Fruit fly (Drosophila melanogaster) whole organism, embryonic: ENCODE measurements around the gene CanB.
A peak's percentile ranks its signal among the peaks of the same experiment; 100 is the strongest.

Experiments
- ATbp ChIP-seq: fragments of 200-800 bp; sonication (Bioruptor generic); optimal IDR thresholded peaks from 2 replicates; lab custom pipeline; 2017; ENCODE audit warnings: missing biosample characterization, mild to moderate bottlenecking, missing genetic modification characterization, missing genetic modification reagents
- Atf-2 ChIP-seq: fragments of 200-800 bp; sonication (Bioruptor generic); optimal IDR thresholded peaks from 2 replicates; lab custom pipeline; 2016; ENCODE audit warnings: missing biosample characterization, missing genetic modification characterization
- Bgb ChIP-seq: fragments of 200-800 bp; sonication (Bioruptor generic); IDR thresholded peaks from 2 replicates; pipeline ENCODE4 v1.3.6; 2022; ENCODE audit warnings: missing biosample characterization, missing genetic modification characterization; ENCODE audit not compliant: partially characterized antibody
- CG11723 ChIP-seq: fragments of 200-800 bp; sonication (Bioruptor generic); optimal IDR thresholded peaks from 2 replicates; lab custom pipeline; 2017; ENCODE audit warnings: missing biosample characterization, mild to moderate bottlenecking, missing genetic modification characterization
- CG12071 ChIP-seq: fragments of 200-800 bp; sonication (Bioruptor generic); optimal IDR thresholded peaks from 3 replicates; lab custom pipeline; 2018; ENCODE audit warnings: missing biosample characterization, mild to moderate bottlenecking, missing genetic modification characterization
- CG14710 ChIP-seq: fragments of 200-800 bp; sonication (Bioruptor generic); optimal IDR thresholded peaks from 3 replicates; lab custom pipeline; 2019; ENCODE audit warnings: missing biosample characterization, mild to moderate bottlenecking, missing genetic modification characterization, moderate library complexity
- CG15514 ChIP-seq: fragments of 200-800 bp; sonication (Bioruptor generic); optimal IDR thresholded peaks from 3 replicates; lab custom pipeline; 2017; ENCODE audit warnings: missing biosample characterization, missing genetic modification characterization, mild to moderate bottlenecking, moderate library complexity, missing genetic modification reagents
- CG17186 ChIP-seq: fragments of 200-800 bp; sonication (Bioruptor generic); optimal IDR thresholded peaks from 3 replicates; lab custom pipeline; 2017; ENCODE audit warnings: missing biosample characterization, missing genetic modification reagents, missing genetic modification characterization
- CG17612 ChIP-seq: fragments of 200-800 bp; sonication (Bioruptor generic); IDR thresholded peaks from 2 replicates; pipeline ENCODE4 v1.3.6; 2022; ENCODE audit warnings: missing biosample characterization, missing genetic modification characterization
- CG17829 ChIP-seq: fragments of 200-800 bp; optimal IDR thresholded peaks from 2 replicates; lab custom pipeline; 2019; ENCODE audit warnings: missing biosample characterization, mild to moderate bottlenecking, missing genetic modification characterization, moderate library complexity
- CG18619 ChIP-seq: fragments of 200-800 bp; sonication (Bioruptor generic); optimal IDR thresholded peaks from 3 replicates; lab custom pipeline; 2017; ENCODE audit warnings: missing biosample characterization, mild to moderate bottlenecking, missing genetic modification characterization
- CG3163 ChIP-seq: fragments of 200-800 bp; sonication (Bioruptor generic); optimal IDR thresholded peaks from 3 replicates; lab custom pipeline; 2016; ENCODE audit warnings: missing biosample characterization, missing genetic modification characterization
- CG34224 ChIP-seq: fragments of 200-800 bp; sonication (Bioruptor generic); IDR thresholded peaks from 3 replicates; pipeline ENCODE4 v1.3.6; 2022; ENCODE audit warnings: missing biosample characterization, missing genetic modification characterization; ENCODE audit not compliant: partially characterized antibody
- CG34422 ChIP-seq: fragments of 200-800 bp; sonication (Bioruptor generic); IDR thresholded peaks from 3 replicates; pipeline ENCODE4 v1.3.6; 2022; ENCODE audit warnings: missing biosample characterization, missing genetic modification characterization
- CG6254 ChIP-seq: fragments of 200-800 bp; sonication (Bioruptor generic); optimal IDR thresholded peaks from 3 replicates; lab custom pipeline; 2017; ENCODE audit warnings: mild to moderate bottlenecking, missing biosample characterization, missing genetic modification reagents, missing genetic modification characterization
- CG6654 ChIP-seq: fragments of 200-800 bp; sonication (Bioruptor generic); optimal IDR thresholded peaks from 2 replicates; lab custom pipeline; 2017; ENCODE audit warnings: missing biosample characterization, mild to moderate bottlenecking, missing genetic modification characterization
- CG6813 ChIP-seq: fragments of 200-800 bp; sonication (Bioruptor generic); optimal IDR thresholded peaks from 2 replicates; lab custom pipeline; 2017; ENCODE audit warnings: missing biosample characterization, missing genetic modification characterization, mild to moderate bottlenecking, moderate library complexity, missing genetic modification reagents
- CG9727 ChIP-seq: fragments of 200-800 bp; sonication (Bioruptor generic); optimal IDR thresholded peaks from 3 replicates; lab custom pipeline; 2017; ENCODE audit warnings: missing biosample characterization, mild to moderate bottlenecking, missing genetic modification characterization
- E2f1 ChIP-seq: fragments of 200-800 bp; sonication (Bioruptor generic); IDR thresholded peaks from 2 replicates; pipeline ENCODE4 v1.3.6; 2022; ENCODE audit warnings: missing biosample characterization, missing genetic modification characterization
- E2f2 ChIP-seq: fragments of 200-800 bp; sonication (Bioruptor generic); IDR thresholded peaks from 2 replicates; pipeline ENCODE4 v1.3.6; 2022; ENCODE audit warnings: missing biosample characterization, missing genetic modification characterization
- Ets97D ChIP-seq: fragments of 200-800 bp; sonication (Bioruptor generic); optimal IDR thresholded peaks from 3 replicates; lab custom pipeline; 2016; ENCODE audit warnings: missing biosample characterization, missing genetic modification characterization
- Hsf ChIP-seq: fragments of 200-800 bp; sonication (Bioruptor generic); optimal IDR thresholded peaks from 3 replicates; lab custom pipeline; 2016; ENCODE audit warnings: missing biosample characterization, missing genetic modification characterization
- MTF-1 ChIP-seq: fragments of 200-800 bp; sonication (Bioruptor generic); optimal IDR thresholded peaks from 2 replicates; lab custom pipeline; 2018; ENCODE audit warnings: missing biosample characterization, mild to moderate bottlenecking, missing genetic modification characterization, borderline replicate concordance
- Mrtf ChIP-seq: fragments of 200-800 bp; sonication (Bioruptor generic); IDR thresholded peaks from 3 replicates; pipeline ENCODE4 v1.3.6; 2022; ENCODE audit warnings: missing biosample characterization, missing genetic modification characterization
- NC2α ChIP-seq: fragments of 200-800 bp; sonication (Bioruptor generic); optimal IDR thresholded peaks from 2 replicates; lab custom pipeline; 2016; ENCODE audit warnings: missing biosample characterization, missing genetic modification characterization
- Neu2 ChIP-seq: fragments of 200-800 bp; sonication (Bioruptor generic); optimal IDR thresholded peaks from 3 replicates; lab custom pipeline; 2016; ENCODE audit warnings: missing biosample characterization, missing genetic modification characterization, borderline replicate concordance
- NfI ChIP-seq: fragments of 200-800 bp; sonication (Bioruptor generic); optimal IDR thresholded peaks from 3 replicates; lab custom pipeline; 2018; ENCODE audit warnings: missing biosample characterization, mild to moderate bottlenecking, missing genetic modification characterization, moderate library complexity
- Side ChIP-seq: fragments of 200-800 bp; sonication (Bioruptor generic); optimal IDR thresholded peaks from 2 replicates; lab custom pipeline; 2016; ENCODE audit warnings: missing biosample characterization, missing genetic modification characterization
- YL-1 ChIP-seq: fragments of 200-800 bp; sonication (Bioruptor generic); optimal IDR thresholded peaks from 3 replicates; lab custom pipeline; 2017; ENCODE audit warnings: missing biosample characterization, mild to moderate bottlenecking, missing genetic modification characterization
- amos ChIP-seq: fragments of 200-800 bp; sonication (Bioruptor generic); IDR thresholded peaks from 2 replicates; pipeline ENCODE4 v1.3.6; 2022; ENCODE audit warnings: missing biosample characterization, missing genetic modification characterization; ENCODE audit not compliant: partially characterized antibody
- ato ChIP-seq: fragments of 200-800 bp; sonication (Bioruptor generic); IDR thresholded peaks from 2 replicates; pipeline ENCODE4 v1.3.6; 2022; ENCODE audit warnings: missing biosample characterization, missing genetic modification characterization; ENCODE audit not compliant: partially characterized antibody
- chinmo ChIP-seq: fragments of 200-800 bp; sonication (Bioruptor generic); IDR thresholded peaks from 4 replicates; pipeline ENCODE4 v1.3.6; 2022; ENCODE audit warnings: missing biosample characterization, missing genetic modification characterization; ENCODE audit not compliant: partially characterized antibody
- dm ChIP-seq: fragments of 200-800 bp; sonication (Bioruptor generic); optimal IDR thresholded peaks from 3 replicates; lab custom pipeline; 2016; ENCODE audit warnings: missing biosample characterization, missing genetic modification characterization
- emc ChIP-seq: fragments of 200-800 bp; sonication (Bioruptor generic); optimal IDR thresholded peaks from 2 replicates; lab custom pipeline; 2016; ENCODE audit warnings: missing biosample characterization, missing genetic modification characterization
- ems ChIP-seq: fragments of 200-800 bp; sonication (Bioruptor generic); optimal IDR thresholded peaks from 3 replicates; lab custom pipeline; 2016; ENCODE audit warnings: missing biosample characterization, missing genetic modification characterization
- exex ChIP-seq: fragments of 200-800 bp; sonication (Bioruptor generic); optimal IDR thresholded peaks from 4 replicates; lab custom pipeline; 2018; ENCODE audit warnings: missing biosample characterization, mild to moderate bottlenecking, missing genetic modification characterization, moderate library complexity
- hbn ChIP-seq: fragments of 200-800 bp; sonication (Bioruptor generic); IDR thresholded peaks from 2 replicates; pipeline ENCODE4 v1.3.6; 2022; ENCODE audit warnings: missing biosample characterization, missing genetic modification characterization; ENCODE audit not compliant: partially characterized antibody
- hth ChIP-seq: fragments of >200 bp; optimal IDR thresholded peaks from 2 replicates; lab custom pipeline; 2017; ENCODE audit warnings: inconsistent platforms
- jumu ChIP-seq: fragments of 200-800 bp; sonication (Bioruptor generic); optimal IDR thresholded peaks from 3 replicates; lab custom pipeline; 2016; ENCODE audit warnings: missing biosample characterization, missing genetic modification characterization
- kah ChIP-seq: fragments of 200-800 bp; sonication (Bioruptor generic); optimal IDR thresholded peaks from 2 replicates; lab custom pipeline; 2018; ENCODE audit warnings: missing biosample characterization, mild to moderate bottlenecking, missing genetic modification characterization
- lola ChIP-seq, 3 experiments: fragments of >200 bp in 2 of 3; fragments of 200-800 bp in 1 of 3; sonication (Bioruptor generic) in 1 of 3; optimal IDR thresholded peaks; 2 replicates each; lab custom pipeline; 2017 to 2019; ENCODE audit warnings: missing biosample characterization in 3 of 3, missing genetic modification characterization in 3 of 3, mild to moderate bottlenecking in 1 of 3, moderate library complexity in 1 of 3
- mam ChIP-seq: fragments of 200-800 bp; sonication (Bioruptor generic); optimal IDR thresholded peaks from 3 replicates; lab custom pipeline; 2016; ENCODE audit warnings: missing biosample characterization, missing genetic modification characterization
- pfk ChIP-seq: fragments of 200-800 bp; sonication (Bioruptor generic); optimal IDR thresholded peaks from 2 replicates; lab custom pipeline; 2018; ENCODE audit warnings: missing biosample characterization, mild to moderate bottlenecking, missing genetic modification characterization, moderate library complexity
- pho ChIP-seq: fragments of 200-800 bp; sonication (Bioruptor generic); optimal IDR thresholded peaks from 2 replicates; lab custom pipeline; 2016; ENCODE audit warnings: missing biosample characterization, missing genetic modification characterization
- pnt ChIP-seq: fragments of 200-800 bp; sonication (Bioruptor generic); optimal IDR thresholded peaks from 3 replicates; lab custom pipeline; 2016; ENCODE audit warnings: missing biosample characterization, missing genetic modification characterization
- row ChIP-seq: fragments of 200-800 bp; sonication (Bioruptor generic); IDR thresholded peaks from 3 replicates; pipeline ENCODE4 v1.3.6; 2022; ENCODE audit warnings: missing biosample characterization, missing genetic modification characterization
- sna ChIP-seq: fragments of 200-800 bp; sonication (Bioruptor generic); IDR thresholded peaks from 2 replicates; pipeline ENCODE4 v1.3.6; 2022; ENCODE audit warnings: missing biosample characterization, missing genetic modification characterization; ENCODE audit not compliant: partially characterized antibody
- toy ChIP-seq: fragments of 200-800 bp; sonication (Bioruptor generic); IDR thresholded peaks from 2 replicates; pipeline ENCODE4 v1.3.6; 2022; ENCODE audit warnings: missing biosample characterization, missing genetic modification characterization
- wdn ChIP-seq: fragments of 200-800 bp; sonication (Bioruptor generic); IDR thresholded peaks from 2 replicates; pipeline ENCODE4 v1.3.6; 2022; ENCODE audit warnings: missing biosample characterization, missing genetic modification characterization

Gene CanB

dm6 chrX:5311838-5312339 lies 20.4 kb upstream of the CanB start, which contains the start of the genes TrxT and dhd (continued):
- TF ChIP-seq CG17612 (GFP tag; lab: Robert Waterston, UW) (no peak), CG14710 (tag; lab: Kevin White, UChicago) (peak; percentile 34), ATbp (GFP tag; lab: Kevin White, UChicago) (no peak), CG15514 (GFP tag; lab: Kevin White, UChicago) (peak; percentile 62), Mrtf (GFP tag; lab: Robert Waterston, UW) (no peak), CG17829 (tag; lab: Kevin White, UChicago) (no peak), CG6654 (GFP tag; lab: Kevin White, UChicago) (no peak), CG11723 (no peak), YL-1 (peak; percentile 34), Atf-2 (GFP tag; lab: Kevin White, UChicago) (no peak), CG6813 (peak; percentile 41), hth (lab: Kevin White, UChicago) (no peak), CG3163 (GFP tag; lab: Kevin White, UChicago) (no peak), pfk (GFP tag; lab: Kevin White, UChicago) (no peak), Hsf (GFP tag; lab: Kevin White, UChicago) (no peak), pnt (no peak), CG34422 (peak; percentile 45; the same call in 1 of the 3 replicates), CG12071 (GFP tag; lab: Kevin White, UChicago) (no peak), mam (GFP tag; lab: Kevin White, UChicago) (peak; percentile 22), Bgb (GFP tag; lab: Robert Waterston, UW) (peak; percentile 68), CG6254 (GFP tag; lab: Kevin White, UChicago) (peak; percentile 34), dm (peak; percentile 89), exex (tag; lab: Kevin White, UChicago) (no peak), CG34224 (GFP tag; lab: Robert Waterston, UW) (peak; percentile 58; the same call in 1 of the 3 replicates), row (GFP tag; lab: Robert Waterston, UW) (peak; percentile 29; the same call in 1 of the 3 replicates), E2f1 (GFP tag; lab: Robert Waterston, UW) (peak; percentile 69), Ets97D (GFP tag; lab: Kevin White, UChicago) (peak; percentile 96), MTF-1 (peak; percentile 33), CG18619 (no peak), toy (GFP tag; lab: Robert Waterston, UW) (no peak), CG9727 (GFP tag; lab: Kevin White, UChicago) (peak; percentile 21), Side (GFP tag; lab: Kevin White, UChicago) (no peak), Neu2 (no peak), E2f2 (GFP tag; lab: Robert Waterston, UW) (peak; percentile 89), emc (GFP tag; lab: Kevin White, UChicago) (no peak), chinmo (GFP tag; lab: Robert Waterston, UW) (0 out of 4 replicates have a peak, but pooled peaks have one; percentile 62), CG17186 (GFP tag; lab: Kevin White, UChicago) (peak; percentile 10), hbn (peak; percentile 46; the same call in 1 of the 2 replicates), wdn (GFP tag; lab: Robert Waterston, UW) (no peak), sna (peak; percentile 59; the same call in 1 of the 2 replicates), lola (GFP tag; optimal IDR thresholded peaks at IDR 0.05; lab: Kevin White, UChicago) (no peak), pho (peak; percentile 17), kah (GFP tag; lab: Kevin White, UChicago) (no peak), ems (no peak), NC2α (no peak), ato (GFP tag; lab: Robert Waterston, UW) (peak; percentile 47; the same call in 1 of the 2 replicates), amos (GFP tag; lab: Robert Waterston, UW) (peak; percentile 54; the same call in 1 of the 2 replicates), jumu (GFP tag; lab: Kevin White, UChicago) (peak; percentile 48), NfI (GFP tag; lab: Kevin White, UChicago) (peak; percentile 50)
